Worm (Caenorhabditis elegans) whole organism, L2 larva: ENCODE results near the gene hpr-17.

Source experiments
- C34F6.9 ChIP-seq: fragments of 150-350 bp; optimal IDR thresholded peaks from 2 replicates; lab custom pipeline; 2014; ENCODE audit warnings: missing biosample characterization, missing genetic modification characterization
- F13H6.1 ChIP-seq: sonication (generic microtip); optimal IDR thresholded peaks from 2 replicates; lab custom pipeline; 2016; ENCODE audit warnings: missing genetic modification characterization, missing compliant biosample characterization
- R02D3.7 ChIP-seq: fragments of 150-350 bp; optimal IDR thresholded peaks from 2 replicates; lab custom pipeline; 2014; ENCODE audit warnings: missing biosample characterization, missing genetic modification characterization
- Y55F3AM.14 ChIP-seq: fragments of 200-800 bp; sonication (Bioruptor generic); optimal IDR thresholded peaks from 2 replicates; lab custom pipeline; 2018; ENCODE audit warnings: mild to moderate bottlenecking, missing genetic modification characterization, missing compliant biosample characterization
- alr-1 ChIP-seq: fragments of 150-350 bp; optimal IDR thresholded peaks from 2 replicates; lab custom pipeline; 2014; ENCODE audit warnings: missing biosample characterization, missing genetic modification characterization
- aly-2 ChIP-seq: fragments of 150-350 bp; optimal IDR thresholded peaks from 2 replicates; lab custom pipeline; 2014; ENCODE audit warnings: missing biosample characterization, missing genetic modification characterization
- ama-1 ChIP-seq: fragments of 150-350 bp; optimal IDR thresholded peaks from 2 replicates; lab custom pipeline; 2018; ENCODE audit warnings: inconsistent platforms
- ceh-16 ChIP-seq: fragments of 150-350 bp; optimal IDR thresholded peaks from 2 replicates; lab custom pipeline; 2014; ENCODE audit warnings: missing biosample characterization, missing genetic modification characterization
- ceh-82 ChIP-seq: fragments of 150-350 bp; optimal IDR thresholded peaks from 2 replicates; lab custom pipeline; 2014; ENCODE audit warnings: missing biosample characterization, missing genetic modification characterization
- crh-2 ChIP-seq: sonication (generic microtip); optimal IDR thresholded peaks from 2 replicates; lab custom pipeline; 2017; ENCODE audit warnings: missing biosample characterization, missing genetic modification characterization
- dmd-4 ChIP-seq: sonication (generic microtip); optimal IDR thresholded peaks from 2 replicates; lab custom pipeline; 2017; ENCODE audit warnings: missing biosample characterization, missing genetic modification characterization
- elt-1 ChIP-seq: fragments of 150-350 bp; optimal IDR thresholded peaks from 2 replicates; lab custom pipeline; 2014; ENCODE audit warnings: missing biosample characterization, missing genetic modification characterization
- elt-3 ChIP-seq: sonication (generic microtip); optimal IDR thresholded peaks from 2 replicates; lab custom pipeline; 2017; ENCODE audit warnings: missing biosample characterization, missing genetic modification characterization
- fos-1 ChIP-seq: fragments of 150-350 bp; optimal IDR thresholded peaks from 2 replicates; lab custom pipeline; 2014; ENCODE audit warnings: missing biosample characterization, missing genetic modification characterization
- gmeb-1 ChIP-seq: fragments of 150-350 bp; optimal IDR thresholded peaks from 2 replicates; lab custom pipeline; 2014; ENCODE audit warnings: missing biosample characterization, missing genetic modification characterization
- lin-11 ChIP-seq: fragments of 150-350 bp; sonication (generic microtip); optimal IDR thresholded peaks from 2 replicates; lab custom pipeline; 2014; ENCODE audit warnings: missing biosample characterization, missing genetic modification characterization, inconsistent platforms, mixed read lengths
- lin-13 ChIP-seq: fragments of 150-350 bp; optimal IDR thresholded peaks from 2 replicates; lab custom pipeline; 2014; ENCODE audit warnings: missing biosample characterization, missing genetic modification reagents, missing genetic modification characterization
- lin-39 ChIP-seq: fragments of 150-350 bp; optimal IDR thresholded peaks from 2 replicates; lab custom pipeline; 2014; ENCODE audit warnings: missing biosample characterization, missing genetic modification reagents, missing genetic modification characterization
- lsy-2 ChIP-seq, 2 experiments: fragments of 150-350 bp in 1 of 2; sonication (generic microtip) in 1 of 2; optimal IDR thresholded peaks; 2 replicates each; lab custom pipeline; 2014 to 2017; ENCODE audit warnings: missing biosample characterization in 2 of 2, missing genetic modification characterization in 2 of 2
- mbf-1 ChIP-seq: sonication (generic microtip); optimal IDR thresholded peaks from 2 replicates; lab custom pipeline; 2017; ENCODE audit warnings: missing biosample characterization, missing genetic modification characterization
- mdl-1 ChIP-seq, 2 experiments: fragments of 150-350 bp in 1 of 2; sonication (generic microtip) in 1 of 2; optimal IDR thresholded peaks; 2 replicates each; lab custom pipeline; 2017; ENCODE audit warnings: missing biosample characterization in 2 of 2, missing genetic modification characterization in 2 of 2
- nhr-10 ChIP-seq: sonication (generic microtip); optimal IDR thresholded peaks from 2 replicates; lab custom pipeline; 2017; ENCODE audit warnings: missing biosample characterization, missing genetic modification characterization
- nhr-11 ChIP-seq: fragments of 150-350 bp; optimal IDR thresholded peaks from 2 replicates; lab custom pipeline; 2014; ENCODE audit warnings: missing biosample characterization, missing genetic modification characterization
- nhr-129 ChIP-seq: fragments of 150-350 bp; optimal IDR thresholded peaks from 2 replicates; lab custom pipeline; 2014; ENCODE audit warnings: missing biosample characterization, missing genetic modification characterization
- nhr-21 ChIP-seq: fragments of 150-350 bp; optimal IDR thresholded peaks from 2 replicates; lab custom pipeline; 2014; ENCODE audit warnings: missing biosample characterization, missing genetic modification characterization
- nhr-23 ChIP-seq: fragments of 150-350 bp; optimal IDR thresholded peaks from 2 replicates; lab custom pipeline; 2014; ENCODE audit warnings: missing biosample characterization, missing genetic modification reagents, missing genetic modification characterization
- nhr-237 ChIP-seq: fragments of 150-350 bp; optimal IDR thresholded peaks from 2 replicates; lab custom pipeline; 2014; ENCODE audit warnings: missing biosample characterization, missing genetic modification characterization
- nhr-6 ChIP-seq: fragments of 150-350 bp; optimal IDR thresholded peaks from 2 replicates; lab custom pipeline; 2014; ENCODE audit warnings: missing biosample characterization, missing genetic modification characterization
- nhr-77 ChIP-seq: fragments of 150-350 bp; optimal IDR thresholded peaks from 2 replicates; lab custom pipeline; 2014; ENCODE audit warnings: missing biosample characterization, missing genetic modification characterization
- peb-1 ChIP-seq: fragments of 150-350 bp; optimal IDR thresholded peaks from 2 replicates; lab custom pipeline; 2014; ENCODE audit warnings: missing biosample characterization, missing genetic modification characterization
- sem-4 ChIP-seq: fragments of 150-350 bp; optimal IDR thresholded peaks from 2 replicates; lab custom pipeline; 2014; ENCODE audit warnings: missing biosample characterization, missing genetic modification reagents, missing genetic modification characterization
- skn-1 ChIP-seq: sonication (generic microtip); optimal IDR thresholded peaks from 2 replicates; lab custom pipeline; 2017; ENCODE audit warnings: missing biosample characterization, missing genetic modification characterization
- sma-3 ChIP-seq: sonication (generic microtip); optimal IDR thresholded peaks from 2 replicates; lab custom pipeline; 2016; ENCODE audit warnings: missing genetic modification reagents, missing genetic modification characterization, missing compliant biosample characterization
- sma-9 ChIP-seq, 2 experiments: fragments of 150-350 bp in 1 of 2; sonication (generic microtip) in 1 of 2; optimal IDR thresholded peaks; 2 replicates each; lab custom pipeline; 2014 to 2016; ENCODE audit warnings: missing genetic modification characterization in 2 of 2, mild to moderate bottlenecking in 1 of 2, missing biosample characterization in 1 of 2, missing compliant biosample characterization in 1 of 2, missing genetic modification reagents in 1 of 2, moderate library complexity in 1 of 2
- snpc-4 ChIP-seq: fragments of 150-350 bp; optimal IDR thresholded peaks from 2 replicates; lab custom pipeline; 2014; ENCODE audit warnings: missing biosample characterization, missing genetic modification characterization
- unc-39 ChIP-seq: fragments of 150-350 bp; optimal IDR thresholded peaks from 2 replicates; lab custom pipeline; 2014; ENCODE audit warnings: missing biosample characterization, missing genetic modification characterization
- unc-55 ChIP-seq: fragments of 150-350 bp; sonication (generic microtip); optimal IDR thresholded peaks from 3 replicates; lab custom pipeline; 2014; ENCODE audit warnings: missing biosample characterization, missing genetic modification reagents, missing genetic modification characterization
- zag-1 ChIP-seq: fragments of 150-350 bp; optimal IDR thresholded peaks from 2 replicates; lab custom pipeline; 2014; ENCODE audit warnings: missing biosample characterization, missing genetic modification characterization
- ztf-1 ChIP-seq: fragments of 200-800 bp; sonication (Bioruptor generic); conservative IDR thresholded peaks from 2 replicates; pipeline ENCODE4 v1.3.6; 2022; ENCODE audit warnings: missing genetic modification characterization, missing compliant biosample characterization
- ztf-11 ChIP-seq: sonication (generic microtip); optimal IDR thresholded peaks from 2 replicates; lab custom pipeline; 2017; ENCODE audit warnings: missing biosample characterization, missing genetic modification characterization
- ztf-4 ChIP-seq: fragments of 150-350 bp; optimal IDR thresholded peaks from 2 replicates; lab custom pipeline; 2014; ENCODE audit warnings: missing biosample characterization, missing genetic modification characterization

hpr-17 gene

ce11 chrII:13122720-13123119, 34.1 kb downstream of the hpr-17 start, which contains the start of gene bath-45:
Gene bath-45 (plus strand): TSS chrII:13123020.
- TF ChIP-seq unc-39 (tag; lab: Kevin White, UChicago) (no peak), lin-13 (GFP tag; lab: Kevin White, UChicago) (no peak), R02D3.7 (tag; lab: Kevin White, UChicago) (no peak), sma-9 (GFP tag; optimal IDR thresholded peaks at IDR 0.05; lab: Kevin White, UChicago) (no peak), sma-9 (tag; optimal IDR thresholded peaks at IDR 0.05; lab: Kevin White, UChicago) (no peak), dmd-4 (tag; lab: Kevin White, UChicago) (no peak), peb-1 (tag; lab: Kevin White, UChicago) (no peak), ztf-1 (GFP tag; lab: Robert Waterston, UW) (no peak), fos-1 (tag; lab: Kevin White, UChicago) (no peak), mbf-1 (tag; lab: Kevin White, UChicago) (no peak), unc-55 (GFP tag; lab: Kevin White, UChicago) (no peak), nhr-6 (tag; lab: Kevin White, UChicago) (no peak), gmeb-1 (tag; lab: Kevin White, UChicago) (no peak)

ce11 chrII:13117135-13117534, 39.7 kb downstream of the hpr-17 start, which contains the start of gene gfm-1:
Gene gfm-1 (plus strand): TSS chrII:13117483.
- TF ChIP-seq nhr-21 (tag; lab: Kevin White, UChicago) (peak; percentile 21), elt-1 (tag; lab: Kevin White, UChicago) (no peak), sem-4 (tag; lab: Kevin White, UChicago) (peak; percentile 72), ztf-1 (GFP tag; lab: Robert Waterston, UW) (no peak), alr-1 (no peak), lin-39 (tag; lab: Kevin White, UChicago) (no peak), C34F6.9 (tag; lab: Kevin White, UChicago) (peak; percentile 69), ceh-16 (tag; lab: Kevin White, UChicago) (no peak), ztf-11 (tag; lab: Kevin White, UChicago) (no peak), mdl-1 (tag; optimal IDR thresholded peaks at IDR 0.05; lab: Kevin White, UChicago) (peak in 1 of 2 experiments; percentile 12), nhr-77 (no peak), dmd-4 (tag; lab: Kevin White, UChicago) (no peak), ceh-82 (tag; lab: Kevin White, UChicago) (no peak), F13H6.1 (tag; lab: Kevin White, UChicago) (peak; percentile 71), unc-39 (tag; lab: Kevin White, UChicago) (no peak), lin-11 (peak; percentile 1), ama-1 (lab: Kevin White, UChicago) (no peak), sma-9 (GFP tag; optimal IDR thresholded peaks at IDR 0.05; lab: Kevin White, UChicago) (peak; percentile 82), sma-9 (tag; optimal IDR thresholded peaks at IDR 0.05; lab: Kevin White, UChicago) (no peak), elt-3 (tag; lab: Kevin White, UChicago) (no peak), snpc-4 (peak; percentile 73), fos-1 (tag; lab: Kevin White, UChicago) (peak; percentile 22), gmeb-1 (tag; lab: Kevin White, UChicago) (peak; percentile 75), aly-2 (tag; lab: Kevin White, UChicago) (no peak), sma-3 (GFP tag; lab: Kevin White, UChicago) (peak; percentile 80), nhr-23 (tag; lab: Kevin White, UChicago) (no peak), ztf-4 (tag; lab: Kevin White, UChicago) (no peak), crh-2 (tag; lab: Kevin White, UChicago) (peak; percentile 50), lsy-2 (tag; optimal IDR thresholded peaks at IDR 0.05; lab: Kevin White, UChicago) (peak; percentile 44 to 77), unc-55 (GFP tag; lab: Kevin White, UChicago) (peak; percentile 70), nhr-237 (tag; lab: Kevin White, UChicago) (no peak), R02D3.7 (tag; lab: Kevin White, UChicago) (no peak), peb-1 (tag; lab: Kevin White, UChicago) (no peak)

- no peak for TF ChIP-seq Y55F3AM.14 (GFP tag; lab: Kevin White, UChicago)
- TF ChIP-seq elt-3 (tag; lab: Kevin White, UChicago), result no peak
- no peak for TF ChIP-seq nhr-129 (tag; lab: Kevin White, UChicago)
- no peak for TF ChIP-seq lin-11
- TF ChIP-seq nhr-11 (tag; lab: Kevin White, UChicago), result no peak
- TF ChIP-seq skn-1 (tag; lab: Kevin White, UChicago), result no peak
- TF ChIP-seq nhr-6 (tag; lab: Kevin White, UChicago), result no peak
- no peak for TF ChIP-seq nhr-10 (tag; lab: Kevin White, UChicago)
- TF ChIP-seq fos-1 (tag; lab: Kevin White, UChicago), result no peak
- TF ChIP-seq zag-1 (tag; lab: Kevin White, UChicago), result no peak
These were observed 40.1 kb downstream of the hpr-17 start, which contains the start of gene rict-1 for ce11 chrII:13116710-13117109. Gene rict-1 (minus strand): TSS chrII:13116810.
